Worm (Caenorhabditis elegans): ENCODE results near the gene K10G6.9.

Gene K10G6.9

ce11 chrII:3931825-3932224, 40.2 kb upstream of the K10G6.9 start (continued):
- peak; percentile 61; the same call in 1 of the 2 replicates for TF ChIP-seq egl-43 (GFP tag; IDR thresholded peaks at IDR 0.05)
- no peak for TF ChIP-seq nhr-48 (tag; optimal IDR thresholded peaks at IDR 0.05)
- no peak for TF ChIP-seq nhr-111 (GFP tag; optimal IDR thresholded peaks at IDR 0.05)
- TF ChIP-seq lin-38 (GFP tag; IDR thresholded peaks at IDR 0.05): peak; percentile 50; the same call in 1 of the 2 replicates
- no peak for TF ChIP-seq jun-1 (tag; optimal IDR thresholded peaks at IDR 0.05)
- no peak for TF ChIP-seq ceh-62 (tag; optimal IDR thresholded peaks at IDR 0.05)
- TF ChIP-seq gei-8 (GFP tag; optimal IDR thresholded peaks at IDR 0.05): no peak
- no peak for TF ChIP-seq daf-16 (GFP tag; optimal IDR thresholded peaks at IDR 0.05)
- no peak for TF ChIP-seq daf-16 (tag; optimal IDR thresholded peaks at IDR 0.05)
- no peak for TF ChIP-seq ama-1 (optimal IDR thresholded peaks at IDR 0.05)
- no peak for TF ChIP-seq aha-1 (tag)
- no peak for TF ChIP-seq dmd-9 (GFP tag; IDR thresholded peaks at IDR 0.05)
- TF ChIP-seq mep-1 (tag; optimal IDR thresholded peaks at IDR 0.05): no peak
- no peak for TF ChIP-seq nhr-102 (tag; optimal IDR thresholded peaks at IDR 0.05)
- no peak for TF ChIP-seq nhr-11 (tag; optimal IDR thresholded peaks at IDR 0.05)
- TF ChIP-seq snpc-4 (tag; optimal IDR thresholded peaks at IDR 0.05): no peak
- TF ChIP-seq egl-27 (tag; optimal IDR thresholded peaks at IDR 0.05): no peak
- no peak for TF ChIP-seq ztf-7 (tag; optimal IDR thresholded peaks at IDR 0.05)
- no peak for TF ChIP-seq zip-11 (GFP tag; IDR thresholded peaks at IDR 0.05)
- TF ChIP-seq zip-2 (tag; optimal IDR thresholded peaks at IDR 0.05): no peak
- TF ChIP-seq lin-1 (GFP tag; IDR thresholded peaks at IDR 0.05): no peak
- TF ChIP-seq nhr-6 (tag; optimal IDR thresholded peaks at IDR 0.05): no peak

- TF ChIP-seq vab-7 (GFP tag; IDR thresholded peaks at IDR 0.05) (no peak), lin-13 (GFP tag; optimal IDR thresholded peaks at IDR 0.05) (no peak), Y105C5A.15 (GFP tag; IDR thresholded peaks at IDR 0.05) (no peak), aha-1 (tag) (no peak), Y48G9A.11 (GFP tag; IDR thresholded peaks at IDR 0.05) (no peak), lin-15B (tag; optimal IDR thresholded peaks at IDR 0.05) (no peak), F37D6.2 (tag; optimal IDR thresholded peaks at IDR 0.05) (no peak), unc-39 (tag; optimal IDR thresholded peaks at IDR 0.05) (no peak), hlh-11 (tag; optimal IDR thresholded peaks at IDR 0.05) (no peak), daf-12 (tag; optimal IDR thresholded peaks at IDR 0.05) (no peak), mdt-29 (GFP tag; IDR thresholded peaks at IDR 0.05) (no peak), nhr-42 (GFP tag; IDR thresholded peaks at IDR 0.05) (no peak), spr-3 (GFP tag; optimal IDR thresholded peaks at IDR 0.05) (no peak), duxl-1 (tag; optimal IDR thresholded peaks at IDR 0.05; ENCODE audit: poor library complexity) (no peak), nhr-102 (tag; optimal IDR thresholded peaks at IDR 0.05) (no peak), snpc-4 (tag; optimal IDR thresholded peaks at IDR 0.05) (no peak), aly-2 (tag; optimal IDR thresholded peaks at IDR 0.05) (no peak), Y75B8A.6 (GFP tag; IDR thresholded peaks at IDR 0.05) (no peak), ceh-44 (GFP tag; IDR thresholded peaks at IDR 0.05) (no peak)
These were observed 38.4 kb upstream of the K10G6.9 start, which contains the start of gene Y14H12B.2 for ce11 chrII:3933640-3934039. Y14H12B.2 (minus strand) TSS chrII:3933740.

ce11 chrII:3934085-3934484, 38.0 kb upstream of the K10G6.9 start, which contains the start of gene Y14H12B.1:
Y14H12B.1 (plus strand) TSS chrII:3934447.
- TF ChIP-seq F44E2.7 (GFP tag; IDR thresholded peaks at IDR 0.05) (no peak), nhr-11 (tag; optimal IDR thresholded peaks at IDR 0.05) (no peak), lin-39 (tag; optimal IDR thresholded peaks at IDR 0.05) (no peak), dmd-6 (GFP tag; IDR thresholded peaks at IDR 0.05) (no peak), hmg-1.1 (GFP tag; IDR thresholded peaks at IDR 0.05) (no peak), dve-1 (tag; optimal IDR thresholded peaks at IDR 0.05; ENCODE audit: insufficient read depth) (no peak), fkh-10 (GFP tag; optimal IDR thresholded peaks at IDR 0.05) (no peak), lin-1 (GFP tag; IDR thresholded peaks at IDR 0.05) (no peak), daf-12 (tag; optimal IDR thresholded peaks at IDR 0.05) (no peak), nhr-76 (tag; optimal IDR thresholded peaks at IDR 0.05) (no peak), hif-1 (tag; optimal IDR thresholded peaks at IDR 0.05) (no peak), T26A8.4 (GFP tag; IDR thresholded peaks at IDR 0.05) (no peak)
